Fruit fly (Drosophila melanogaster) whole organism, embryonic: Measurements from ENCODE around the gene Fibp.

Experiments used
- BEAF-32 ChIP-seq: fragments of 200-800 bp; sonication (Bioruptor generic); optimal IDR thresholded peaks from 3 replicates; lab custom pipeline; 2017; ENCODE audit warnings: missing biosample characterization, missing genetic modification characterization, mild to moderate bottlenecking, moderate library complexity, missing genetic modification reagents
- CG11085 ChIP-seq: fragments of 200-800 bp; sonication (Bioruptor generic); IDR thresholded peaks from 2 replicates; pipeline ENCODE4 v1.3.6; 2022; ENCODE audit warnings: missing biosample characterization, missing genetic modification characterization
- CG11504 ChIP-seq: fragments of 200-800 bp; sonication (Bioruptor generic); optimal IDR thresholded peaks from 3 replicates; lab custom pipeline; 2019; ENCODE audit warnings: missing biosample characterization, mild to moderate bottlenecking, missing genetic modification characterization, moderate library complexity
- CG17186 ChIP-seq: fragments of 200-800 bp; sonication (Bioruptor generic); optimal IDR thresholded peaks from 3 replicates; lab custom pipeline; 2017; ENCODE audit warnings: missing biosample characterization, missing genetic modification reagents, missing genetic modification characterization
- CG17829 ChIP-seq: fragments of 200-800 bp; optimal IDR thresholded peaks from 2 replicates; lab custom pipeline; 2019; ENCODE audit warnings: missing biosample characterization, mild to moderate bottlenecking, missing genetic modification characterization, moderate library complexity
- CG2116 ChIP-seq: fragments of 200-800 bp; sonication (Bioruptor generic); optimal IDR thresholded peaks from 3 replicates; lab custom pipeline; 2018; ENCODE audit warnings: missing biosample characterization, mild to moderate bottlenecking, missing genetic modification characterization
- CG2678 ChIP-seq: fragments of 200-800 bp; sonication (Bioruptor generic); optimal IDR thresholded peaks from 3 replicates; lab custom pipeline; 2019; ENCODE audit warnings: missing biosample characterization, mild to moderate bottlenecking, missing genetic modification characterization, moderate library complexity
- CG2712 ChIP-seq: fragments of 200-800 bp; optimal IDR thresholded peaks from 3 replicates; lab custom pipeline; 2019; ENCODE audit warnings: missing biosample characterization, mild to moderate bottlenecking, missing genetic modification characterization, moderate library complexity
- CG4328 ChIP-seq: fragments of 200-800 bp; sonication (Bioruptor generic); optimal IDR thresholded peaks from 3 replicates; lab custom pipeline; 2017; ENCODE audit warnings: missing biosample characterization, missing genetic modification reagents, missing genetic modification characterization
- CG6175 ChIP-seq: fragments of 200-800 bp; sonication (Bioruptor generic); IDR thresholded peaks from 3 replicates; pipeline ENCODE4 v1.3.6; 2022; ENCODE audit warnings: missing biosample characterization, missing genetic modification characterization
- CG6765 ChIP-seq: fragments of 200-800 bp; sonication (Bioruptor generic); optimal IDR thresholded peaks from 3 replicates; lab custom pipeline; 2017; ENCODE audit warnings: missing biosample characterization, mild to moderate bottlenecking, missing genetic modification characterization
- CG7786 ChIP-seq: fragments of 200-800 bp; sonication (Bioruptor generic); optimal IDR thresholded peaks from 2 replicates; lab custom pipeline; 2016; ENCODE audit warnings: missing biosample characterization, missing genetic modification characterization
- CG8388 ChIP-seq: fragments of 200-800 bp; sonication (Bioruptor generic); optimal IDR thresholded peaks from 2 replicates; lab custom pipeline; 2019; ENCODE audit warnings: missing biosample characterization, mild to moderate bottlenecking, missing genetic modification characterization, moderate library complexity
- CHES-1-like ChIP-seq: fragments of 200-800 bp; sonication (Bioruptor generic); optimal IDR thresholded peaks from 2 replicates; lab custom pipeline; 2016; ENCODE audit warnings: missing biosample characterization, missing genetic modification characterization
- CoRest ChIP-seq: fragments of 200-800 bp; sonication (Bioruptor generic); optimal IDR thresholded peaks from 3 replicates; lab custom pipeline; 2018; ENCODE audit warnings: missing biosample characterization, mild to moderate bottlenecking, missing genetic modification characterization, moderate library complexity
- Dbx ChIP-seq: fragments of 200-800 bp; sonication (Bioruptor generic); IDR thresholded peaks from 3 replicates; pipeline ENCODE4 v1.3.6; 2022; ENCODE audit warnings: missing biosample characterization, missing genetic modification characterization
- Ets65A ChIP-seq: fragments of 200-800 bp; sonication (Bioruptor generic); peaks from one replicate; lab custom pipeline; 2016; ENCODE audit warnings: missing biosample characterization, missing genetic modification characterization
- HLH4C ChIP-seq: fragments of 200-800 bp; sonication (Bioruptor generic); IDR thresholded peaks from 3 replicates; pipeline ENCODE4 v1.3.6; 2022; ENCODE audit warnings: missing biosample characterization, missing genetic modification characterization; ENCODE audit not compliant: partially characterized antibody
- Hmx ChIP-seq: fragments of 200-800 bp; sonication (Bioruptor generic); optimal IDR thresholded peaks from 2 replicates; lab custom pipeline; 2016; ENCODE audit warnings: missing biosample characterization, missing genetic modification characterization
- MTF-1 ChIP-seq: fragments of 200-800 bp; sonication (Bioruptor generic); optimal IDR thresholded peaks from 2 replicates; lab custom pipeline; 2018; ENCODE audit warnings: missing biosample characterization, mild to moderate bottlenecking, missing genetic modification characterization, borderline replicate concordance
- Max ChIP-seq: fragments of 200-800 bp; sonication (Bioruptor generic); optimal IDR thresholded peaks from 2 replicates; lab custom pipeline; 2016; ENCODE audit warnings: missing biosample characterization, mild to moderate bottlenecking, missing genetic modification characterization
- Med ChIP-seq: fragments of 200-800 bp; sonication (Bioruptor generic); peaks from one replicate; lab custom pipeline; 2016; ENCODE audit warnings: missing biosample characterization, missing genetic modification characterization, mild to moderate bottlenecking, inconsistent platforms, moderate library complexity
- Meics ChIP-seq: fragments of 200-800 bp; sonication (Bioruptor generic); optimal IDR thresholded peaks from 2 replicates; lab custom pipeline; 2017; ENCODE audit warnings: missing biosample characterization, mild to moderate bottlenecking, missing genetic modification characterization
- Myb ChIP-seq: fragments of 200-800 bp; sonication (Bioruptor generic); optimal IDR thresholded peaks from 2 replicates; lab custom pipeline; 2016; ENCODE audit warnings: missing biosample characterization, missing genetic modification characterization
- NC2α ChIP-seq: fragments of 200-800 bp; sonication (Bioruptor generic); optimal IDR thresholded peaks from 2 replicates; lab custom pipeline; 2016; ENCODE audit warnings: missing biosample characterization, missing genetic modification characterization
- Opbp ChIP-seq: fragments of 200-800 bp; sonication (Bioruptor generic); IDR thresholded peaks from 3 replicates; pipeline ENCODE4 v1.3.6; 2022; ENCODE audit warnings: missing biosample characterization, missing genetic modification characterization; ENCODE audit not compliant: partially characterized antibody
- Scr ChIP-seq: fragments of 200-800 bp; sonication (Bioruptor generic); IDR thresholded peaks from 2 replicates; pipeline ENCODE4 v1.3.6; 2022; ENCODE audit warnings: missing biosample characterization, missing genetic modification characterization; ENCODE audit not compliant: partially characterized antibody
- Stat92E ChIP-seq, 3 experiments: fragments of >200 bp in 2 of 3; fragments of 200-800 bp in 1 of 3; sonication (Bioruptor generic) in 1 of 3; optimal IDR thresholded peaks; 2 replicates each; lab custom pipeline; 2017 to 2019; ENCODE audit warnings: missing biosample characterization in 3 of 3, missing genetic modification characterization in 3 of 3, mild to moderate bottlenecking in 1 of 3, moderate library complexity in 1 of 3
- ab ChIP-seq: fragments of 200-800 bp; sonication (Bioruptor generic); optimal IDR thresholded peaks from 2 replicates; lab custom pipeline; 2016; ENCODE audit warnings: missing biosample characterization, missing genetic modification characterization
- ara ChIP-seq: fragments of 200-800 bp; sonication (Bioruptor generic); IDR thresholded peaks from 2 replicates; pipeline ENCODE4 v1.3.6; 2022; ENCODE audit warnings: missing biosample characterization, missing genetic modification characterization
- bigmax ChIP-seq: fragments of 200-800 bp; sonication (Bioruptor generic); optimal IDR thresholded peaks from 2 replicates; lab custom pipeline; 2018; ENCODE audit warnings: missing biosample characterization, mild to moderate bottlenecking, missing genetic modification characterization
- chif ChIP-seq, 2 experiments: fragments of 200-800 bp; sonication (Bioruptor generic); optimal IDR thresholded peaks; 3 replicates each; lab custom pipeline; 2016; ENCODE audit warnings: missing biosample characterization in 2 of 2, missing genetic modification characterization in 2 of 2
- ci ChIP-seq: fragments of 200-800 bp; sonication (Bioruptor generic); IDR thresholded peaks from 3 replicates; pipeline ENCODE4 v1.3.6; 2022; ENCODE audit warnings: missing biosample characterization, missing genetic modification characterization
- dmrt11E ChIP-seq: fragments of 200-800 bp; sonication (Bioruptor generic); optimal IDR thresholded peaks from 3 replicates; lab custom pipeline; 2018; ENCODE audit warnings: missing biosample characterization, mild to moderate bottlenecking, missing genetic modification characterization, moderate library complexity
- ems ChIP-seq: fragments of 200-800 bp; sonication (Bioruptor generic); optimal IDR thresholded peaks from 3 replicates; lab custom pipeline; 2016; ENCODE audit warnings: missing biosample characterization, missing genetic modification characterization
- gem ChIP-seq: fragments of 200-800 bp; sonication (Bioruptor generic); optimal IDR thresholded peaks from 2 replicates; lab custom pipeline; 2019; ENCODE audit warnings: missing biosample characterization, mild to moderate bottlenecking, missing genetic modification characterization, moderate library complexity
- hkb ChIP-seq, 2 experiments: fragments of 200-800 bp in 1 of 2; fragments of >200 bp in 1 of 2; sonication (Bioruptor generic) in 1 of 2; IDR thresholded peaks in 1 of 2; optimal IDR thresholded peaks in 1 of 2; 2 replicates each; pipeline versions ENCODE4 v1.3.6 to Lab custom; 2017 to 2022; ENCODE audit warnings: missing biosample characterization in 1 of 2, missing genetic modification characterization in 1 of 2
- nerfin-2 ChIP-seq: fragments of 200-800 bp; sonication (Bioruptor generic); IDR thresholded peaks from 2 replicates; pipeline ENCODE4 v1.3.6; 2022; ENCODE audit warnings: missing biosample characterization, missing genetic modification characterization; ENCODE audit not compliant: partially characterized antibody
- odd ChIP-seq: fragments of 200-800 bp; sonication (Bioruptor generic); optimal IDR thresholded peaks from 2 replicates; lab custom pipeline; 2017; ENCODE audit warnings: missing biosample characterization, mild to moderate bottlenecking, missing genetic modification characterization
- pum ChIP-seq: fragments of 200-800 bp; sonication (Bioruptor generic); optimal IDR thresholded peaks from 2 replicates; lab custom pipeline; 2016; ENCODE audit warnings: missing biosample characterization, missing genetic modification characterization
- row ChIP-seq: fragments of 200-800 bp; sonication (Bioruptor generic); IDR thresholded peaks from 3 replicates; pipeline ENCODE4 v1.3.6; 2022; ENCODE audit warnings: missing biosample characterization, missing genetic modification characterization
- sd ChIP-seq: fragments of 200-800 bp; sonication (Bioruptor generic); optimal IDR thresholded peaks from 3 replicates; lab custom pipeline; 2018; ENCODE audit warnings: missing biosample characterization, mild to moderate bottlenecking, missing genetic modification characterization, moderate library complexity
- sens-2 ChIP-seq: fragments of 200-800 bp; sonication (Bioruptor generic); IDR thresholded peaks from 2 replicates; pipeline ENCODE4 v1.3.6; 2022; ENCODE audit warnings: missing biosample characterization, missing genetic modification characterization
- sim ChIP-seq: fragments of 200-800 bp; sonication (Bioruptor generic); IDR thresholded peaks from 2 replicates; pipeline ENCODE4 v1.3.6; 2022; ENCODE audit warnings: missing biosample characterization, missing genetic modification characterization
- slp2 ChIP-seq: fragments of 200-800 bp; sonication (Bioruptor generic); optimal IDR thresholded peaks from 2 replicates; lab custom pipeline; 2016; ENCODE audit warnings: missing biosample characterization, missing genetic modification characterization
- stwl ChIP-seq: fragments of 200-800 bp; sonication (Bioruptor generic); optimal IDR thresholded peaks from 3 replicates; lab custom pipeline; 2018; ENCODE audit warnings: missing biosample characterization, mild to moderate bottlenecking, missing genetic modification characterization, moderate library complexity
- trem ChIP-seq: fragments of 200-800 bp; optimal IDR thresholded peaks from 3 replicates; lab custom pipeline; 2019; ENCODE audit warnings: missing biosample characterization, mild to moderate bottlenecking, missing genetic modification characterization, moderate library complexity
- unpg ChIP-seq: fragments of 200-800 bp; sonication (Bioruptor generic); optimal IDR thresholded peaks from 3 replicates; lab custom pipeline; 2018; ENCODE audit warnings: missing biosample characterization, mild to moderate bottlenecking, missing genetic modification characterization, moderate library complexity

Gene Fibp

DNA sequence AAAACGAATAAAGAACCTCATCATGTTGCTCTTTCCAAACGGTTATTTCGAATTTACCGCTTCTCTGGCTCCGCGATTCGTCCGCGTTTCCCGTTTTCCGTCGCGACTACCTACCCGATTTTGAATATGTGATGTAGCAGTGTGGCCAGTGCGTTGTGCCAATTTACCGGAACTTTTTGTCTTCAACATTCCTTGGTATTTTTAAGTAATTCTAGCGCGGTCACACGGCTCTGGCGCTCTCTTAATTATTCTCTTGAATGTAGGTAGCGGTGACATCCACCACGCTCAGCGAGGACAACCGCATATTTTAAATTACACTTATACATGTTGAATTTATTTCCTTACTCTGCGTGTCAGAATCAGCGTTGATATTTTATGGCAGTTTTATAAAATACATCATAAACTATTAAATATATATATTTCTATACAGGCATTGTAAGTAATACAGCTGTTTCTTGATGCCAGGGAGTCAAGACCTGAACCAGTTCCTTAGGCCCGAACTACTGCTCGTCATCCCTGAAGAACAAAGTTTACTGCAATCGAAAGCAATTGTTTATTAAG is 24.2 kb downstream of the Fibp start, which contains the start of the genes CG42637, Gyc76C and SREBP (continued):
- TF ChIP-seq CG2678 (tag; lab: Kevin White, UChicago), result no peak
- TF ChIP-seq unpg (GFP tag; lab: Kevin White, UChicago), result no peak
- TF ChIP-seq ab, result no peak
- no peak; the same call in 1 of the 3 replicates for TF ChIP-seq ci (GFP tag; lab: Robert Waterston, UW)
- TF ChIP-seq CG6175, result 0 out of 3 replicates have a peak, but pooled peaks have one; percentile 16
- no peak for TF ChIP-seq slp2
- TF ChIP-seq odd (GFP tag; lab: Kevin White, UChicago), result no peak
- TF ChIP-seq gem, result peak; percentile 11
- no peak for TF ChIP-seq chif (GFP tag; optimal IDR thresholded peaks at IDR 0.05; lab: Kevin White, UChicago)
- peak; percentile 1 for TF ChIP-seq CG6765
- TF ChIP-seq CG17829 (tag; lab: Kevin White, UChicago), result peak; percentile 43
- peak; percentile 7 for TF ChIP-seq Meics (GFP tag; lab: Kevin White, UChicago)
- peak; percentile 46 for TF ChIP-seq MTF-1
- TF ChIP-seq sd (tag; lab: Kevin White, UChicago), result peak; percentile 97
- peak; percentile 15; the same call in 1 of the 2 replicates for TF ChIP-seq Scr (GFP tag; lab: Robert Waterston, UW)
- TF ChIP-seq ems (GFP tag; lab: Kevin White, UChicago), result no peak
- no peak for TF ChIP-seq Hmx (GFP tag; lab: Kevin White, UChicago)
- no peak for TF ChIP-seq CG11085 (GFP tag; lab: Robert Waterston, UW)
- no peak for TF ChIP-seq CG7786 (GFP tag; lab: Kevin White, UChicago)
- no peak for TF ChIP-seq pum (GFP tag; lab: Kevin White, UChicago)
- TF ChIP-seq HLH4C (GFP tag; lab: Robert Waterston, UW), result 0 out of 3 replicates have a peak, but pooled peaks have one; percentile 45
- peak; percentile 29 for TF ChIP-seq Max
- TF ChIP-seq CG2712 (tag; lab: Kevin White, UChicago), result peak; percentile 49
- TF ChIP-seq CG4328 (GFP tag; lab: Kevin White, UChicago), result no peak
- TF ChIP-seq CG17186, result peak; percentile 56
- peak; percentile 31 for TF ChIP-seq CoRest
- TF ChIP-seq CG2116 (GFP tag; lab: Kevin White, UChicago), result peak; percentile 69
- TF ChIP-seq Ets65A, result peak; percentile 5
- TF ChIP-seq Stat92E (GFP tag; optimal IDR thresholded peaks at IDR 0.05; lab: Kevin White, UChicago), result peak in 1 of 3 experiments; percentile 65
- TF ChIP-seq stwl (tag; lab: Kevin White, UChicago), result peak; percentile 95
- peak; percentile 43; the same call in 2 of the 3 replicates for TF ChIP-seq row
- TF ChIP-seq sim (GFP tag; lab: Robert Waterston, UW), result no peak
- TF ChIP-seq dmrt11E, result peak; percentile 1
- TF ChIP-seq bigmax (GFP tag; lab: Kevin White, UChicago), result peak; percentile 11
- no peak for TF ChIP-seq NC2α (GFP tag; lab: Kevin White, UChicago)
- no peak for TF ChIP-seq CHES-1-like
- peak; percentile 91 for TF ChIP-seq Med
- peak; percentile 29; the same call in 1 of the 3 replicates for TF ChIP-seq Dbx (GFP tag; lab: Robert Waterston, UW)
- TF ChIP-seq CG11504 (tag; lab: Kevin White, UChicago), result peak; percentile 35
- TF ChIP-seq trem (tag; lab: Kevin White, UChicago), result peak; percentile 89
- peak; percentile 56 for TF ChIP-seq BEAF-32
- TF ChIP-seq Myb (GFP tag; lab: Kevin White, UChicago), result peak; percentile 87
- TF ChIP-seq sens-2 (GFP tag; lab: Robert Waterston, UW), result no peak
- TF ChIP-seq Opbp, result peak; percentile 69
- no peak for TF ChIP-seq CG8388 (GFP tag; lab: Kevin White, UChicago)
- no peak for TF ChIP-seq ara (GFP tag; lab: Robert Waterston, UW)
- peak; percentile 47 for TF ChIP-seq hkb (optimal IDR thresholded peaks at IDR 0.05; lab: Kevin White, UChicago)
- peak; percentile 19; the same call in 1 of the 2 replicates for TF ChIP-seq hkb (GFP tag; IDR thresholded peaks at IDR 0.05; lab: Robert Waterston, UW)
- no peak for TF ChIP-seq nerfin-2
